Worm (Caenorhabditis elegans): ENCODE measurements around the gene rpl-36.

Gene rpl-36

DNA sequence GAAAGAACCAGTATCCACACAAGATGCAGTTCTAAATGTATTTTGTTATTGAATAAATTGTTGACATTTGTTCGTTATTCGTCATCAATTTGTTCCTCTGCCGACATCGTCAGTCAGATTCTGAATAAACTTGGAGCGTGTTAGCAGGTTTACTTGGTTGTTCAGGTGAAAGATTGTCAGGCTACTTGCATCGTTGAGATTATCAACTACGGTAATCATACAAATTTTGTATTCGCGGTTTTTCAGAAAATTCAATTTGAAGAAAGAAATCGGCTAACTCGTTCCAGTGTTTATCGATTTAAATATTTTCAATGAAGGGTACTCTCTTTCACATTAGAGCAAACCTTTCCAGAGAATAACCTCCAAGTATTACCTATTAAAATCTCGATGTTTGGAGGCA is 29.7 kb downstream of the rpl-36 start, which contains the start of gene R151.2 (continued):
- TF ChIP-seq zfh-2 (GFP tag; conservative IDR thresholded peaks at IDR 0.05) = no peak
- TF ChIP-seq him-1 (tag; optimal IDR thresholded peaks at IDR 0.05) = no peak
- no peak for TF ChIP-seq ZK185.1 (tag; optimal IDR thresholded peaks at IDR 0.05; ENCODE audit: poor library complexity, severe bottlenecking)
- no peak for TF ChIP-seq hmg-20 (GFP tag; IDR thresholded peaks at IDR 0.05)
- no peak for TF ChIP-seq lag-1 (GFP tag; IDR thresholded peaks at IDR 0.05)
- no peak for TF ChIP-seq lir-1 (GFP tag; conservative IDR thresholded peaks at IDR 0.05)
- no peak for TF ChIP-seq lsy-27 (tag; optimal IDR thresholded peaks at IDR 0.05; ENCODE audit: borderline replicate concordance, insufficient read depth)
- TF ChIP-seq madf-8 (GFP tag; conservative IDR thresholded peaks at IDR 0.05) = no peak
- TF ChIP-seq cebp-2 (GFP tag; IDR thresholded peaks at IDR 0.05) = no peak
- peak in 1 of 2 experiments; percentile 4 for TF ChIP-seq rec-8 (tag; optimal IDR thresholded peaks at IDR 0.05)
- TF ChIP-seq B0336.3 (GFP tag; IDR thresholded peaks at IDR 0.05) = peak; percentile 54
- TF ChIP-seq attf-6 (GFP tag; IDR thresholded peaks at IDR 0.05) = peak; percentile 60
- TF ChIP-seq F23B12.7 (tag; optimal IDR thresholded peaks at IDR 0.05; ENCODE audit: insufficient read depth) = no peak

DNA sequence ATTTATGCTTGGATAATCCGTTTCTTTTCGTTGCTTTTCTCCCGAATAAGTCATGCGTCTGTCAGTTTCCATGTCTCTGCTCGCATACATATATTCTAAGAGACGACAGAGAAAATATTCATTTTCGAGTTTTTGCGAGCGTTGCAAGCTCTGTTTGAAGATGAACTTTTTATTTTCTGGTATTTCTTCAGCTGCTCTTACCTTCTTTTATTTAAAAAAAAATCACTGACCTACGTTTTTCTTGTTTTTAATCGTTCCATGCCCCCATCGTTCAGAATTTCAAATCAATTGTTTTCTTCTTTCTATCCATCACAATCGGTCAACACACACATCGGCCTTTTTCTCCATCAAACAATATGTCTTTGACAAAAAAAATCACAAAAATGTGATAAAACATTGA is 30.4 kb downstream of the rpl-36 start:
- TF ChIP-seq Y53G8AR.9 (GFP tag; conservative IDR thresholded peaks at IDR 0.05) (no peak), rpc-1 (optimal IDR thresholded peaks at IDR 0.05) (no peak), rpc-1 (tag; optimal IDR thresholded peaks at IDR 0.05) (no peak), nfya-1 (tag; optimal IDR thresholded peaks at IDR 0.05; ENCODE audit: borderline replicate concordance, insufficient read depth) (no peak), F39B2.1 (GFP tag; IDR thresholded peaks at IDR 0.05) (no peak), D2030.7 (GFP tag; IDR thresholded peaks at IDR 0.05) (no peak), B0336.3 (GFP tag; IDR thresholded peaks at IDR 0.05) (no peak), B0261.1 (tag; optimal IDR thresholded peaks at IDR 0.05) (no peak), ekl-4 (GFP tag; IDR thresholded peaks at IDR 0.05) (no peak), F33H1.4 (GFP tag; IDR thresholded peaks at IDR 0.05) (no peak), ceh-91 (GFP tag; IDR thresholded peaks at IDR 0.05) (no peak), mcd-1 (GFP tag; IDR thresholded peaks at IDR 0.05) (0 out of 2 replicates have a peak, but pooled peaks have one; percentile 6), tbx-9 (tag; optimal IDR thresholded peaks at IDR 0.05; ENCODE audit: borderline replicate concordance) (no peak), attf-3 (GFP tag; conservative IDR thresholded peaks at IDR 0.05) (no peak), hrde-1 (tag; optimal IDR thresholded peaks at IDR 0.05; ENCODE audit: borderline replicate concordance) (no peak), madf-3 (GFP tag; IDR thresholded peaks at IDR 0.05) (peak; percentile 42; the same call in 1 of the 2 replicates)

DNA sequence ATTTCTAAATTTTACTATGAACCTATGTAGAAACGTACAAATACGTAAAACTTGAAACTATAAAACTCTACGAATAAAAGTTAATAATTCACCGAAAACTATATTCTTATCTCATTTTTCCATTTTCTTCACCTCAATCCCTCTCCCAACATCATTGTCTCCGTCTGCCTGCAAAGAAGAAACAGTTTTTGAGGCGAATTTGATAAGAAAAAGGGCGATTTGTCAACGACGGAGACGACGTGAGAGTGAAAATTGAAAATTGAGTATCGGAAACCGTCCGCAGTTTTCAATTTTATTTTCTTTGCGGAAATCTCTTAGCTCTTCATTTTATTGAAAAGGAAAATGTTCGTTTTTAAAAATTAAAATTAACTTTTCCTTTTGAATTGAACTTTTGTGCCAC is 32.0 kb downstream of the rpl-36 start:
- TF ChIP-seq D2030.7 (GFP tag; IDR thresholded peaks at IDR 0.05) (no peak), nhr-80 (tag; optimal IDR thresholded peaks at IDR 0.05) (peak; percentile 50)

DNA sequence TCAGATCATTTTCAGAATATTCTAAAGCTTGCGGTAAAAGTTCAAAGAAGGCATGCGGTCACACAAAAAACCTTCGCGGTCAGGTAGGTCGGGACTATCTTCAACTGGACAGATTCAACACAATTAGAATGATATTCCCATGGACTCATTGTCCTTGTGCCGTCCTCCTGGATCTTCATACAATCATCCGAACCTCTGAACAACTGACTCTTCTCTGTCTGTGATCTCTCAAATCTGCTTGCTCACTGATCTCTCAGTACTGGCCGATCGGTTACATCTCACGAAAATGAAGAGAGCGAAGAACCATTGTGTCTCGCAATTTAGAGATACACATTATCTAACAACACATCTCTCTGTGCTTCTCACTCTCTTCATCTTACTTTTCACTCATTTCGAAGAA is 35.5 kb downstream of the rpl-36 start:
- TF ChIP-seq unc-130 (GFP tag; optimal IDR thresholded peaks at IDR 0.05) (no peak), nhr-179 (tag; optimal IDR thresholded peaks at IDR 0.05) (no peak), F10E7.11 (tag; optimal IDR thresholded peaks at IDR 0.05) (no peak), F33H1.4 (GFP tag; IDR thresholded peaks at IDR 0.05) (no peak), ztf-22 (GFP tag; optimal IDR thresholded peaks at IDR 0.05) (no peak), F23B12.7 (tag; optimal IDR thresholded peaks at IDR 0.05; ENCODE audit: insufficient read depth) (no peak), D2030.7 (GFP tag; IDR thresholded peaks at IDR 0.05) (no peak), F52B5.7 (tag; optimal IDR thresholded peaks at IDR 0.05) (no peak), nfya-2 (GFP tag; IDR thresholded peaks at IDR 0.05) (no peak), pha-4 (tag; optimal IDR thresholded peaks at IDR 0.05) (no peak), let-526 (GFP tag; IDR thresholded peaks at IDR 0.05) (no peak), F55B11.4 (tag; optimal IDR thresholded peaks at IDR 0.05; ENCODE audit: borderline replicate concordance, insufficient read depth) (no peak), lin-40 (tag; optimal IDR thresholded peaks at IDR 0.05) (no peak), nhr-27 (tag; optimal IDR thresholded peaks at IDR 0.05) (no peak), B0019.2 (GFP tag; conservative IDR thresholded peaks at IDR 0.05) (no peak), Y56A3A.18 (GFP tag; IDR thresholded peaks at IDR 0.05) (no peak), ztf-28 (GFP tag; IDR thresholded peaks at IDR 0.05) (no peak), lir-1 (GFP tag; conservative IDR thresholded peaks at IDR 0.05) (no peak), Y53G8AR.9 (GFP tag; conservative IDR thresholded peaks at IDR 0.05) (no peak), athp-1 (tag; optimal IDR thresholded peaks at IDR 0.05) (no peak)
